Fruit fly (Drosophila melanogaster): ENCODE measurements around the gene CG46509.
"Not testable (repeated sequence)": the region's sequence is repeated elsewhere in the genome, so short reads cannot be mapped to it uniquely, and the experiment has no call there.

CG46509 gene

dm6 chrX:22187070-22187469 lies 14.6 kb downstream of the CG46509 start, which contains the start of gene CG46512:
TSS of gene CG46512 (plus strand) at chrX:22187370.
- TF ChIP-seq Myb, tll, CG13775 (GFP tag; optimal IDR thresholded peaks at IDR 0.05): not testable (repeated sequence)

dm6 chrX:22191973-22192372 lies 19.5 kb downstream of the CG46509 start, which contains the start of gene CG46513:
TSS of gene CG46513 (plus strand) at chrX:22192273.
- not testable (repeated sequence) for TF ChIP-seq tgo (GFP tag; IDR thresholded peaks at IDR 0.05); lola (GFP tag; optimal IDR thresholded peaks at IDR 0.05); Stat92E (GFP tag; optimal IDR thresholded peaks at IDR 0.05)

dm6 chrX:22196874-22197273 lies 24.4 kb downstream of the CG46509 start, which contains the start of gene CG46514:
TSS of gene CG46514 (plus strand) at chrX:22197174.
- TF ChIP-seq lov (optimal IDR thresholded peaks at IDR 0.05); lov (GFP tag; IDR thresholded peaks at IDR 0.05); tgo (GFP tag; IDR thresholded peaks at IDR 0.05); CG7839 (tag; optimal IDR thresholded peaks at IDR 0.05): not testable (repeated sequence)

dm6 chrX:22201883-22202282 lies 29.4 kb downstream of the CG46509 start, which contains the start of gene CG46515:
TSS of gene CG46515 (plus strand) at chrX:22202183.
- not testable (repeated sequence) for TF ChIP-seq CG10654 (GFP tag; optimal IDR thresholded peaks at IDR 0.05); H15 (GFP tag; IDR thresholded peaks at IDR 0.05); Asciz (GFP tag; optimal IDR thresholded peaks at IDR 0.05)

dm6 chrX:22212028-22212427 lies 39.6 kb downstream of the CG46509 start, which contains the start of gene CG46516:
TSS of gene CG46516 (plus strand) at chrX:22212328.
- not testable (repeated sequence) for TF ChIP-seq CG3281, CG10209, ewg (GFP tag; optimal IDR thresholded peaks at IDR 0.05)

dm6 chrX:22217079-22217478 lies 44.6 kb downstream of the CG46509 start, which contains the start of gene CG46517:
TSS of gene CG46517 (plus strand) at chrX:22217379.
- TF ChIP-seq Hmx (GFP tag; optimal IDR thresholded peaks at IDR 0.05); HLH4C (GFP tag; IDR thresholded peaks at IDR 0.05; ENCODE audit: partially characterized antibody); unc-4 (GFP tag; IDR thresholded peaks at IDR 0.05; ENCODE audit: partially characterized antibody): not testable (repeated sequence)

All from whole organism, embryonic.